Worm (Caenorhabditis elegans): ENCODE results near the gene Y37H2A.12.

DNA sequence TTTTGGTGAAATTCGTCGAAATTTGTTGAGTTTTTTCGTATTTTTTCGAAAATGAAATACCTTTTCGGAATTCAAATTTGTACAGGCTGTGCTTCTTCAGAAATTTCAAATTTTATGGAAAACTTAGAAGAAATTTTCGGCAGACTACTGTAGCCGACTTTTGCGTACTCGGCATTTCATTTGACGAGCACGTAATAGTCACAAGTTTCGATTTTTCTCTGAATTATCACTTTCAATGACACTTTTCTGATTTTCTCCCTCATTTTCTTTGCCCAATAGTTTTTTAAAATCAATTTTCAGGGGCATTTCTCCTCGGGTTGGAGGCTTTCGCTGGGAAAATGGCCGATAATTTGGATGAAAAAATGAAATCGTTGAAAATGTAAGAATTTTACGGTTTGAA lies 7.3 kb downstream of the Y37H2A.12 start, which contains the start of gene fbxa-107:
- TF ChIP-seq blmp-1 (tag; optimal IDR thresholded peaks at IDR 0.05) (no peak), snpc-4 (tag; optimal IDR thresholded peaks at IDR 0.05) (no peak)
